Worm (Caenorhabditis elegans): ENCODE data around the gene tram-1.
A peak's percentile ranks its signal among the peaks of the same experiment; 100 is the strongest.

tram-1 gene

ce11 chrIV:10221187-10221586 lies at the start of gene tram-1:
Gene tram-1, minus strand, starts transcription at chrIV:10221287.
- TF ChIP-seq ceh-20 (GFP tag; IDR thresholded peaks at IDR 0.05): no peak
- TF ChIP-seq lin-29 (GFP tag; IDR thresholded peaks at IDR 0.05): no peak
- no peak for TF ChIP-seq saeg-2 (GFP tag; IDR thresholded peaks at IDR 0.05)
- no peak for TF ChIP-seq mep-1 (tag; optimal IDR thresholded peaks at IDR 0.05)
- TF ChIP-seq lir-3 (tag; optimal IDR thresholded peaks at IDR 0.05): no peak
- TF ChIP-seq ceh-28 (tag; optimal IDR thresholded peaks at IDR 0.05): no peak
- no peak for TF ChIP-seq F44E2.7 (GFP tag; IDR thresholded peaks at IDR 0.05)
- no peak for TF ChIP-seq pqm-1 (tag; optimal IDR thresholded peaks at IDR 0.05)
- no peak for TF ChIP-seq ceh-32 (tag; optimal IDR thresholded peaks at IDR 0.05; ENCODE audit: poor library complexity)
- no peak for TF ChIP-seq fos-1 (tag; optimal IDR thresholded peaks at IDR 0.05)
- TF ChIP-seq lin-1 (GFP tag; IDR thresholded peaks at IDR 0.05): no peak

ce11 chrIV:10269137-10269933 lies 48.2 kb upstream of the tram-1 start, which contains the start of the genes nspd-7 and Y43C5A.2:
Gene nspd-7, minus strand, starts transcription at chrIV:10269187.
Gene Y43C5A.2, plus strand, starts transcription at chrIV:10269883.
- TF ChIP-seq php-3 (GFP tag; IDR thresholded peaks at IDR 0.05): 0 out of 2 replicates have a peak, but pooled peaks have one; percentile 13
- peak in 1 of 2 experiments; percentile 51 for TF ChIP-seq unc-62 (GFP tag; optimal IDR thresholded peaks at IDR 0.05 in 1 of 2)
- TF ChIP-seq unc-62 (tag; optimal IDR thresholded peaks at IDR 0.05): no peak
- no peak for TF ChIP-seq egl-27 (tag; optimal IDR thresholded peaks at IDR 0.05)
- no peak for TF ChIP-seq attf-4 (tag; optimal IDR thresholded peaks at IDR 0.05)
- TF ChIP-seq lim-7 (GFP tag; IDR thresholded peaks at IDR 0.05): no peak
- peak; percentile 6 for TF ChIP-seq pqm-1 (tag; optimal IDR thresholded peaks at IDR 0.05)
- TF ChIP-seq nhr-28 (tag; optimal IDR thresholded peaks at IDR 0.05): peak; percentile 58
- peak; percentile 8; the same call in 1 of the 2 replicates for TF ChIP-seq dmd-6 (GFP tag; IDR thresholded peaks at IDR 0.05)
- no peak for TF ChIP-seq nhr-77 (tag; optimal IDR thresholded peaks at IDR 0.05)

- TF ChIP-seq F26F4.8 (GFP tag; conservative IDR thresholded peaks at IDR 0.05): 0 out of 2 replicates have a peak, but pooled peaks have one; percentile 54
- TF ChIP-seq set-16 (GFP tag; IDR thresholded peaks at IDR 0.05): peak; percentile 75
- peak in 1 of 2 experiments; percentile 85; a peak in 2 of 4 replicates for TF ChIP-seq madf-5 (GFP tag; IDR thresholded peaks at IDR 0.05)
- TF ChIP-seq ZK337.2 (GFP tag; IDR thresholded peaks at IDR 0.05): 0 out of 2 replicates have a peak, but pooled peaks have one; percentile 17
- TF ChIP-seq lim-7 (GFP tag; IDR thresholded peaks at IDR 0.05): peak; percentile 66; the same call in 1 of the 2 replicates
- peak; percentile 59; the same call in 1 of the 2 replicates for TF ChIP-seq snpc-1.2 (GFP tag; IDR thresholded peaks at IDR 0.05)
- TF ChIP-seq D1046.2 (GFP tag; IDR thresholded peaks at IDR 0.05): 0 out of 2 replicates have a peak, but pooled peaks have one; percentile 30
- 0 out of 2 replicates have a peak, but pooled peaks have one; percentile 9 for TF ChIP-seq nhr-42 (GFP tag; IDR thresholded peaks at IDR 0.05)
Observed at ce11 chrIV:10262882-10263281, 41.8 kb upstream of the tram-1 start.

DNA sequence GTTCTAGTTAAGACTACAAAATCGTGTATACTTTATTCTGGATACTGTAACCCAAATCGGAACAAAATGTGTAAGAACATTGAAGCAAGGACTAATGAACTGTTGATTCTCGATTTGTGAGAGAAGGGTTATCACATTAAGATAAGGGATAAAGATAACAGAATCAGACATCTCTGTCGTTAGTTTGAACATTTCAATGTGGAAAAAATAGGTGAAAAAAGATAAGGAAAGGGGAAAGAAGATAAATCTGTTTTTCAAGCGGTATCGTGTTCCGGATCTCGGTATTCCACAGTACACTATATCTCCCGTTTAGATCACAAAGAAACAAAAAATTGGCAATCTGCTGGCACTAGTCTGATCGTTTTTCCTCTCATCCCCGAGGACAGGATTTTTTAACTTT lies 40.0 kb upstream of the tram-1 start:
- TF ChIP-seq tra-1 (GFP tag; IDR thresholded peaks at IDR 0.05): no peak
- no peak for TF ChIP-seq mep-1 (tag; optimal IDR thresholded peaks at IDR 0.05)
- TF ChIP-seq ceh-44 (GFP tag; IDR thresholded peaks at IDR 0.05): no peak
- peak; percentile 29 for TF ChIP-seq hlh-11 (tag; optimal IDR thresholded peaks at IDR 0.05)
- TF ChIP-seq lin-15B (tag; optimal IDR thresholded peaks at IDR 0.05): no peak
- peak; percentile 18 for TF ChIP-seq mxl-3 (GFP tag; optimal IDR thresholded peaks at IDR 0.05)
- TF ChIP-seq nhr-48 (tag; optimal IDR thresholded peaks at IDR 0.05): peak; percentile 38
- peak; percentile 22 for TF ChIP-seq nhr-28 (tag; optimal IDR thresholded peaks at IDR 0.05)

ce11 chrIV:10259557-10259956 lies 38.5 kb upstream of the tram-1 start, which contains the start of gene F01G10.9:
Gene F01G10.9, minus strand, starts transcription at chrIV:10259657.
- TF ChIP-seq D1046.2 (GFP tag; IDR thresholded peaks at IDR 0.05) (no peak), spr-3 (GFP tag; optimal IDR thresholded peaks at IDR 0.05) (no peak), lim-7 (GFP tag; IDR thresholded peaks at IDR 0.05) (no peak), dmd-9 (GFP tag; IDR thresholded peaks at IDR 0.05) (no peak), zfp-3 (GFP tag; conservative IDR thresholded peaks at IDR 0.05) (no peak), duxl-1 (tag; optimal IDR thresholded peaks at IDR 0.05; ENCODE audit: poor library complexity) (no peak), F37D6.2 (tag; optimal IDR thresholded peaks at IDR 0.05) (no peak), nhr-76 (tag; optimal IDR thresholded peaks at IDR 0.05) (no peak), Y105C5A.15 (GFP tag; IDR thresholded peaks at IDR 0.05) (no peak)

All from whole organism, L4 larva.